Worm (Caenorhabditis elegans): ENCODE measurements around the gene math-37.

- TF ChIP-seq med-1 (GFP tag; optimal IDR thresholded peaks at IDR 0.05; ENCODE audit: insufficient read depth) (no peak), tab-1 (GFP tag; IDR thresholded peaks at IDR 0.05) (no peak), T22C8.4 (GFP tag; IDR thresholded peaks at IDR 0.05) (no peak), flt-1 (GFP tag; IDR thresholded peaks at IDR 0.05) (no peak), cog-1 (tag; optimal IDR thresholded peaks at IDR 0.05) (no peak), klf-2 (GFP tag; conservative IDR thresholded peaks at IDR 0.05) (no peak), ref-1 (GFP tag; conservative IDR thresholded peaks at IDR 0.05) (no peak), ztf-29 (GFP tag; IDR thresholded peaks at IDR 0.05) (no peak), ztf-23 (GFP tag; IDR thresholded peaks at IDR 0.05) (no peak)
Observed at ce11 chrII:2138901-2139300, 16.9 kb upstream of the math-37 start.

Data from whole organism, midembryonic.